Worm (Caenorhabditis elegans) whole organism, L4 larva: ENCODE data around the gene tig-3.
A peak's percentile ranks its signal among the peaks of the same experiment; 100 is the strongest.

Experiments
- R02D3.7 ChIP-seq: fragments of 150-350 bp; sonication (generic microtip); optimal IDR thresholded peaks from 3 replicates; lab custom pipeline; 2014; ENCODE audit warnings: missing biosample characterization, missing genetic modification characterization
- ceh-32 ChIP-seq: sonication (generic microtip); optimal IDR thresholded peaks from 2 replicates; lab custom pipeline; 2016; ENCODE audit warnings: mild to moderate bottlenecking, missing genetic modification characterization, missing compliant biosample characterization; ENCODE audit not compliant: poor library complexity
- daf-16 ChIP-seq, 3 experiments: sonication (generic microtip); optimal IDR thresholded peaks; 2 replicates each; lab custom pipeline; 2016 to 2017; ENCODE audit warnings: missing genetic modification characterization in 3 of 3, missing genetic modification reagents in 3 of 3, mild to moderate bottlenecking in 2 of 3, missing compliant biosample characterization in 2 of 3, missing biosample characterization in 1 of 3, moderate library complexity in 1 of 3
- hlh-30 ChIP-seq: sonication (generic microtip); optimal IDR thresholded peaks from 2 replicates; lab custom pipeline; 2017; ENCODE audit warnings: antibody characterized with exemption, mild to moderate bottlenecking, missing genetic modification characterization, missing compliant biosample characterization; ENCODE audit not compliant: insufficient read depth
- mdt-29 ChIP-seq: fragments of 200-800 bp; sonication (Bioruptor generic); IDR thresholded peaks from 2 replicates; pipeline ENCODE4 v1.3.6; 2022; ENCODE audit warnings: missing genetic modification reagents, missing genetic modification characterization, missing compliant biosample characterization
- nhr-28 ChIP-seq: fragments of 150-350 bp; optimal IDR thresholded peaks from 2 replicates; lab custom pipeline; 2014; ENCODE audit warnings: missing biosample characterization, missing genetic modification characterization
- spr-1 ChIP-seq: sonication (generic microtip); optimal IDR thresholded peaks from 2 replicates; lab custom pipeline; 2016; ENCODE audit warnings: mild to moderate bottlenecking, missing genetic modification characterization, missing compliant biosample characterization
- zip-2 ChIP-seq: fragments of 150-350 bp; optimal IDR thresholded peaks from 2 replicates; lab custom pipeline; 2014; ENCODE audit warnings: missing biosample characterization, missing genetic modification characterization

tig-3 gene

DNA sequence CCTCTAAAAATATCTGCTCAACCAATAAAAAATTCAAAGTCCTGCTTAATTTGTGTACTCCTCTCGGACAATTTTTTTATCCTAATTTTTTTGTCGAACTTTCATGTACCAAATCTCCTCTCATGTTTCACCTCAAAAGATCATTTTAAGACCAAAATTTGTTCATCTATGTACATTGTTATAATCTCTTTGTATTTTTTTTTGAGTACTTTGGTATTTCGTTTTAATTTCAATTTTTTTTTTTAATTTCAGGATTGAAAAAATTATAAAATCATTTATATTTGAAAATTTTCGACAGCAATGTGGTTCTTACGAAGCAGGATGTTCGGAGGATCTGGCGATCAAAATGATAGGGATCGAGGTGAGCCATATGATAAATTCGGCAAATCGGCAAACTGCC, 55.2 kb downstream of the tig-3 start, which contains the start of gene spsb-1:
spsb-1 (plus strand) TSS at position 301 of the 400 bp plus-strand sequence.
- TF ChIP-seq zip-2 (tag; lab: Kevin White, UChicago) (no peak), spr-1 (no peak), R02D3.7 (tag; lab: Kevin White, UChicago) (no peak), ceh-32 (tag; lab: Kevin White, UChicago) (no peak)

DNA sequence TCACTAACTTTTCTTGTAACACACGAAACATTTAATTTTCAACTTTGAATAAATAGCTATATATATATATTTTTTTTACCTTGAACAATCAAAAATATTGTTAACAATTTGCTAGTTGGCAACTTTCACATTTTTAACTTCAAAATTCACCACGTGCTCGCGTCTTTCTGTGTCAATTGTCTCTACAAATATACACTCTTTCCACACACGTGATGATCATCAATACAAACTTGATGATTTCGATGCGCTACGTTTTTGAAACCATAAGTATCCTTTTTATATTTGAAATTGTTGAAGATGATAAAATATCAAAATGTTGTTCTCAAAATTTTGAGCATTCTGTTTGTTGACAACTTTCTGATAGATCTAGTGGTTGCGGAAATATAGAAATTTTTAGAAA, 56.2 kb downstream of the tig-3 start:
- TF ChIP-seq hlh-30 (tag; lab: Kevin White, UChicago), result peak; percentile 72
- TF ChIP-seq nhr-28 (tag; lab: Kevin White, UChicago), result peak; percentile 10
- TF ChIP-seq mdt-29, result no peak
- TF ChIP-seq daf-16 (GFP tag; optimal IDR thresholded peaks at IDR 0.05; lab: Kevin White, UChicago), result no peak
- TF ChIP-seq daf-16 (tag; optimal IDR thresholded peaks at IDR 0.05; lab: Kevin White, UChicago), result peak; percentile 33
